Worm (Caenorhabditis elegans): ENCODE measurements around the gene M163.11.
"Not testable (repeated sequence)": the region's sequence is repeated elsewhere in the genome, so short reads cannot be mapped to it uniquely, and the experiment has no call there.

M163.11 gene

DNA sequence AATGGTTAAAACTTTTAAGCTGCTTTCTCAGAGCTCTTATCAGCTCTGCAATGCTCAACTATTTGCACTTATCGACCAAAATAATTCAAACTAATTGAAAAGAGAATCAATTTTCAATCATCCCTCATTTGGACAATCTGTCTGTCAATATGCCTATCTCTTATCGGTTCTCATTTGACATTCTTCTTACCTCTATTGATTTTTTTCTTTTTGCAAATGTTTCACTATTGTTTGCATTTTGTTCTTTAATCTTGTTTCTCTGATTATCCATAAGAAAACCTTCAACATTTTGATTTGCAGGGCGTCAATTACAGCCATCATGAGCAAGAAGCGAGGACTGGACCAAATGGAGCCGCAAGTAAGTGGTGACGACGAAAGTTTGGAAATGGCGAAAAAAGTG, 37.4 kb downstream of the M163.11 start, which contains the start of gene D1025.10:
D1025.10 (plus strand) TSS at position 301 of the 400 bp plus-strand sequence.
- no peak for TF ChIP-seq ceh-9 (tag; optimal IDR thresholded peaks at IDR 0.05)
- TF ChIP-seq elt-1 (tag; optimal IDR thresholded peaks at IDR 0.05): no peak
- TF ChIP-seq snpc-4 (tag; optimal IDR thresholded peaks at IDR 0.05): no peak
- TF ChIP-seq lsy-12 (tag; optimal IDR thresholded peaks at IDR 0.05): no peak
- no peak for TF ChIP-seq daf-12 (tag; optimal IDR thresholded peaks at IDR 0.05)
- no peak for TF ChIP-seq hmg-11 (tag; optimal IDR thresholded peaks at IDR 0.05)
- TF ChIP-seq skn-1 (tag; optimal IDR thresholded peaks at IDR 0.05): no peak
- TF ChIP-seq zag-1 (tag; optimal IDR thresholded peaks at IDR 0.05): no peak
- TF ChIP-seq ceh-82 (tag; optimal IDR thresholded peaks at IDR 0.05): no peak
- TF ChIP-seq egl-5 (tag; optimal IDR thresholded peaks at IDR 0.05): no peak
- TF ChIP-seq fkh-2 (tag; optimal IDR thresholded peaks at IDR 0.05): no peak
- no peak for TF ChIP-seq elt-2 (tag; optimal IDR thresholded peaks at IDR 0.05)
- no peak for TF ChIP-seq fkh-10 (GFP tag; optimal IDR thresholded peaks at IDR 0.05)
- no peak for TF ChIP-seq tbx-2 (tag; optimal IDR thresholded peaks at IDR 0.05)
- TF ChIP-seq aly-2 (tag; optimal IDR thresholded peaks at IDR 0.05): no peak
- TF ChIP-seq jun-1 (tag; optimal IDR thresholded peaks at IDR 0.05): no peak

DNA sequence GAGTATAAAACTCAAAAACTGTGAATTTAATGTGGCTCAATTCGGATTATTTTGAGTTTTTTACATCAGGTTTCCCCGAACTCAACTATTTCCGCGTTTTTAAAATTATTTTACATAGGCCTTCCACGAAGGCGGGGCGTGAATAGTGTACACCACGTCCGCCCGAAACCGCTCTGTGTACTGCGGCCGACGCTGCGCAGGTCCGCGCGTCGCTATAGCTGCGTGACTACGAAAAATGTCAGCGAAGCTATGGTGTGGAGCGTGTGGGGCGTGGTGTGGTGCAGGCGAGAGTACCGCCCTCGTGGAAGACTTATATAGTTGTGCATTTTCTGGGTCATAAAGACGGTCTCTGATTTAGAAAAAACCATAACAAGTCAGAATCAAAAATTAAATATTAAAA, 38.7 kb downstream of the M163.11 start:
- TF ChIP-seq nhr-25 (tag; optimal IDR thresholded peaks at IDR 0.05) (no peak), snpc-4 (tag; optimal IDR thresholded peaks at IDR 0.05) (peak; percentile 19)

DNA sequence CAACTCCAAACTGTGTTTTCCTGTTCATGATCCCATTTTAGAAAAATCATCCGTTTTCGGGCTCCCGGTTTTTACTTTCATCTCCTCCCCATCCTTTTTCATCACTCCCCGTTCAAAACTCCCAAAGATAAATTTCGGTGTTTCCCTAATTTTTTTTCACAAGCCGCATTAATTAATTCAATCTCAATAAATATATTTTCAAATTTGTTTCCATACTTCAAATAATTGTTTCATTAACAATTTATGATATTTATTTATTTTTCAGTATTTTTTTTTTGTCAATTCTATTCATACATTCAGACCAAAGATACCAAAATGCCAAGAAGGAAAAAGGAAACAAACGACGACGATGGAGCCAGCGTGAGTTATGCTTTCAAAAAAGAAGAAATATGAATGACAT, 41.3 kb downstream of the M163.11 start, which contains the start of gene D1025.1:
D1025.1 (plus strand) TSS at position 301 of the 400 bp plus-strand sequence.
- TF ChIP-seq ceh-82 (tag; optimal IDR thresholded peaks at IDR 0.05) (no peak), elt-3 (tag; optimal IDR thresholded peaks at IDR 0.05) (no peak), lin-39 (tag; optimal IDR thresholded peaks at IDR 0.05) (no peak), pqm-1 (tag; optimal IDR thresholded peaks at IDR 0.05) (no peak), nhr-23 (tag; optimal IDR thresholded peaks at IDR 0.05) (no peak), lsy-12 (tag; optimal IDR thresholded peaks at IDR 0.05) (no peak), fkh-10 (GFP tag; optimal IDR thresholded peaks at IDR 0.05) (no peak), ceh-9 (tag; optimal IDR thresholded peaks at IDR 0.05) (no peak), zag-1 (tag; optimal IDR thresholded peaks at IDR 0.05) (no peak), ZK546.5 (tag; optimal IDR thresholded peaks at IDR 0.05) (no peak), nfya-1 (tag; optimal IDR thresholded peaks at IDR 0.05; ENCODE audit: insufficient read depth) (no peak)

DNA sequence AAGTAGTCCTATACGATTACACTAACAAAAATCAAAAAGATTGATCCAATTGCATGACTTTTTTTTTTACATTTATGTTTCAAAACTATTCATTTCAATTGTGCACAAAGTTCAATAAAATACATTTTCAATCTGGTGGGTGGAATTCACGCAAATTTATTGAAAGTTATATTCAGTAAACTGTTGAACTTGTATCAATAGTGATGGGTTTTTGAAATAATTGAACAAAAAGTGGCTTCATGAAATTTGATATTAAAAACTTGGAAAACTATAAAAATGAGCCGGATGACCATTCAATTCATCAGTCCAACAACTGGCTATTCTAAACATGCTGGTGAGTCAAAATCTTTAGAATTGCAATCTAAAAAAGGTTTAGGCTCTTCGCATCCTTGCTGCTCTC, 44.1 kb downstream of the M163.11 start, which contains the start of gene nspc-16:
nspc-16 (plus strand) TSS at position 301 of the 400 bp plus-strand sequence.
- TF ChIP-seq ZK546.5 (tag; optimal IDR thresholded peaks at IDR 0.05) (no peak), fkh-10 (GFP tag; optimal IDR thresholded peaks at IDR 0.05) (no peak), ceh-28 (tag; optimal IDR thresholded peaks at IDR 0.05) (no peak), tbx-2 (tag; optimal IDR thresholded peaks at IDR 0.05) (no peak), nhr-23 (tag; optimal IDR thresholded peaks at IDR 0.05) (no peak), lin-39 (tag; optimal IDR thresholded peaks at IDR 0.05) (no peak), nhr-28 (tag; optimal IDR thresholded peaks at IDR 0.05) (no peak), mml-1 (tag; optimal IDR thresholded peaks at IDR 0.05) (no peak), egl-27 (tag; optimal IDR thresholded peaks at IDR 0.05) (no peak), jun-1 (tag; optimal IDR thresholded peaks at IDR 0.05) (no peak)

DNA sequence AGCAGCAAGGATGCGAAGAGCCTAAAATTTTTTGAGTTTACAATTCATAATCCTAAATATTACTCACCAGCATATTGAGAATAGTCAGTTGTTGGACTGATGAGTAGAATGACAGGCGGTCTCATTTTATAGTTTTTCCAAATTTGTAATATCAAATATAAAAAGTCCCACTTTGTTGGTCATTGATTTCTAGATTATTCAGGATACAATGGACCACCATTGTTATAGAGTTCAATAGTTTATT, 45.8 kb downstream of the M163.11 start, which contains the start of gene nspc-17:
nspc-17 (minus strand) TSS at position 101 of the 244 bp plus-strand sequence.
- not testable (repeated sequence) for TF ChIP-seq jun-1, ceh-9, ceh-82 (tag; optimal IDR thresholded peaks at IDR 0.05)

DNA sequence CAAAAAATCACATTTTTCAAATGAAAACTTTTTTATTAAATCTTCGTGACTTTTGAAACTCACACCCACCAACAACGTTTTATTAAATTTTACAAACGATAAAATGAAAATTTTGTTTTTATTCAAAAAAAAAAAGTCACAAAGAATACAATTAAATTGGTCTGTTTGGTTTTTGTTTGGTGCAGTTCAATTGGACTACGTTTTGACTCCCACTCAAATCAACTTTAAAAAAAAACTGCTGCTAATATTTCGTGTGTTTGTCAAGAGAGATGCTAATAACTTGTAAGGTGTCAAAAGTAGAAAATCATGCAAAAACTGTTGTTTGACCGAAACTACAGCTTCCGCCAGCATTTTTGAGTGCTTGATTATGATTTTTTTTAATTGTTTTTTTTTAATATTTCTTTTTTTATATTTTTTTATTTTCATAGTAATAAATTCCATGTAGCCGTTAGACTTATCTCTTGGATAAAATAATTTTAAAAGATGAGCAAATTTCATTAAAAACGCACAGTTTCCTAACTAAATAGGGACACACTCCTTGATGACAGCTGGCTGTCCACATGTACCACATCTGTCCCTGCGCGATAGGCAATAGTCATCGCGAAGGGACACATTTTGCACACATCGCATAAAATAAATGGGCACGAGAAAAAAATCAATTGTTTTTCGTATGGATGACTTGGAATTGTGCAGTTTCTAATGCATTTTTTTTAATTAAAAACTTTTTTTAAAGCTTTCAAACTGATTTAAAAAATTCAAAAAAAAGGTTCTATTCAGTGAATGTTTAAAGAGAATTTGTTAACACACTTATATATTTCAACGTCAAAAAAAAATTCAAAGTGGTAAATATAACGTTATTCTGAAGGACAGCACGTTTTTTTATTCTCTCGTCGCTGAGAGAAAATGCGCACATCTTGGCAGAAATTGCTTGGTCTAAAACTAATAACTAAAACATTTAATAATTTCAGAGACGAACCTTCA, 46.4 kb downstream of the M163.11 start:
- TF ChIP-seq lin-39 (tag; optimal IDR thresholded peaks at IDR 0.05): peak; percentile 100
- TF ChIP-seq ceh-16 (tag; optimal IDR thresholded peaks at IDR 0.05): peak; percentile 87
- TF ChIP-seq nhr-12 (tag; optimal IDR thresholded peaks at IDR 0.05): peak; percentile 38
- peak; percentile 97 for TF ChIP-seq fkh-10 (GFP tag; optimal IDR thresholded peaks at IDR 0.05)
- TF ChIP-seq egl-27 (tag; optimal IDR thresholded peaks at IDR 0.05): peak; percentile 98
- peak; percentile 96 for TF ChIP-seq nhr-11 (tag; optimal IDR thresholded peaks at IDR 0.05)
- TF ChIP-seq pha-4 (tag; optimal IDR thresholded peaks at IDR 0.05): peak; percentile 96
- peak; percentile 96 for TF ChIP-seq aly-2 (tag; optimal IDR thresholded peaks at IDR 0.05)
- TF ChIP-seq skn-1 (tag; optimal IDR thresholded peaks at IDR 0.05): peak; percentile 99
- TF ChIP-seq nhr-28 (tag; optimal IDR thresholded peaks at IDR 0.05): peak; percentile 73
- peak; percentile 25 for TF ChIP-seq unc-39 (tag; optimal IDR thresholded peaks at IDR 0.05)
- peak; percentile 99 for TF ChIP-seq fos-1 (tag; optimal IDR thresholded peaks at IDR 0.05)
- TF ChIP-seq nhr-67 (tag; optimal IDR thresholded peaks at IDR 0.05): peak; percentile 75
- peak; percentile 89 for TF ChIP-seq nhr-76 (tag; optimal IDR thresholded peaks at IDR 0.05)
- TF ChIP-seq R02D3.7 (tag; optimal IDR thresholded peaks at IDR 0.05): peak; percentile 96
- TF ChIP-seq nfya-1 (tag; optimal IDR thresholded peaks at IDR 0.05; ENCODE audit: insufficient read depth): peak; percentile 96
- peak; percentile 80 for TF ChIP-seq sea-2 (GFP tag; optimal IDR thresholded peaks at IDR 0.05)
- TF ChIP-seq nhr-77 (tag; optimal IDR thresholded peaks at IDR 0.05): peak; percentile 99
- peak; percentile 90 for TF ChIP-seq pqm-1 (tag; optimal IDR thresholded peaks at IDR 0.05)
- peak; percentile 97 for TF ChIP-seq daf-12 (tag; optimal IDR thresholded peaks at IDR 0.05)
- peak; percentile 96 for TF ChIP-seq zag-1 (tag; optimal IDR thresholded peaks at IDR 0.05)
- peak; percentile 100 for TF ChIP-seq jun-1 (tag; optimal IDR thresholded peaks at IDR 0.05)
- peak; percentile 84 for TF ChIP-seq fkh-2 (tag; optimal IDR thresholded peaks at IDR 0.05)
- peak; percentile 100 for TF ChIP-seq ceh-9 (tag; optimal IDR thresholded peaks at IDR 0.05)
